Fruit fly (Drosophila melanogaster) whole organism: ENCODE data around the gene CG34404.

Experiments used
- CG8478 ChIP-seq: fragments of >200 bp; optimal IDR thresholded peaks from 2 replicates; lab custom pipeline; 2018; ENCODE audit warnings: inconsistent platforms
- Dll ChIP-seq: fragments of >200 bp; optimal IDR thresholded peaks from 2 replicates; lab custom pipeline; 2017
- EcR ChIP-seq, 2 experiments: fragments of >200 bp; optimal IDR thresholded peaks; 2 replicates each; lab custom pipeline; 2017; ENCODE audit warnings: missing biosample characterization in 2 of 2, missing genetic modification characterization in 2 of 2, missing genetic modification reagents in 2 of 2
- pan ChIP-seq: fragments of >200 bp; optimal IDR thresholded peaks from 2 replicates; lab custom pipeline; 2017
- psq ChIP-seq: fragments of >200 bp; optimal IDR thresholded peaks from 2 replicates; lab custom pipeline; 2017
- usp ChIP-seq: fragments of >200 bp; optimal IDR thresholded peaks from 2 replicates; lab custom pipeline; 2017; ENCODE audit warnings: missing biosample characterization, missing genetic modification characterization, mixed read lengths

- TF ChIP-seq EcR (GFP tag; optimal IDR thresholded peaks at IDR 0.05; lab: Kevin White, UChicago) (no peak), psq (lab: Kevin White, UChicago) (no peak), CG8478 (lab: Kevin White, UChicago) (no peak), usp (GFP tag; lab: Kevin White, UChicago) (no peak), Dll (lab: Kevin White, UChicago) (no peak), pan (lab: Kevin White, UChicago) (no peak)
Measured at dm6 chr3R:15375470-15375869, 8.0 kb upstream of the CG34404 start.
